Fruit fly (Drosophila melanogaster): ENCODE results near the gene CG42675.

DNA sequence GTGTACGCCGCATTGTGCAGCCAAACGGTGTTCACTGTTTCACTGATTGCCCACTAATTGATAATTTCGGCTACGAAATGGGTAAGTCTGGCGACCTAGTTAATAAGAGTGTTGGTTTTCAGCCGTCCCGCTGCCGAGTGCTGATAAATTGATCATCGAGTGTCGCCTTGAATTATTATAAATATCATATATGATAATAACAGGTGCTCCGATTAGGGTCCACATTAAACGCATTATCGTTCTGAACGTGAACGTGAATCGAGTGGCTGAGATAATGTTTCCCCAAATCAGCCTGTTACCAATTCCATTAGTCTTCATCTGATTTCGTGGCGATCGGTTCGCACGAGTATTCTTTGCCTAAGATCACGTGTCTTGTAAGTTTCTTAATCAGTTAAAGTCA, 27.9 kb downstream of the CG42675 start:
- TF ChIP-seq CG6254 (GFP tag; optimal IDR thresholded peaks at IDR 0.05) (no peak), D19B (GFP tag; optimal IDR thresholded peaks at IDR 0.05) (no peak), mam (GFP tag; optimal IDR thresholded peaks at IDR 0.05) (no peak), Fer1 (GFP tag; optimal IDR thresholded peaks at IDR 0.05) (no peak), CG31224 (GFP tag; IDR thresholded peaks at IDR 0.05) (no peak), CG2120 (GFP tag; optimal IDR thresholded peaks at IDR 0.05) (no peak), CG18262 (tag; optimal IDR thresholded peaks at IDR 0.05) (no peak), NfI (GFP tag; optimal IDR thresholded peaks at IDR 0.05) (no peak), bsh (GFP tag; optimal IDR thresholded peaks at IDR 0.05) (no peak)
